Worm (Caenorhabditis elegans): ENCODE results near the gene F39E9.6.
A peak's percentile ranks its signal among the peaks of the same experiment; 100 is the strongest.

F39E9.6 gene

ce11 chrII:3267815-3268214 lies 45.5 kb downstream of the F39E9.6 start (continued):
- TF ChIP-seq T26A8.4 (GFP tag; IDR thresholded peaks at IDR 0.05) = 0 out of 2 replicates have a peak, but pooled peaks have one; percentile 26
- no peak for TF ChIP-seq nhr-28 (tag; optimal IDR thresholded peaks at IDR 0.05)
- TF ChIP-seq tra-1 (GFP tag; IDR thresholded peaks at IDR 0.05) = no peak
- no peak for TF ChIP-seq lin-29 (GFP tag; IDR thresholded peaks at IDR 0.05)
- no peak for TF ChIP-seq ztf-7 (tag; optimal IDR thresholded peaks at IDR 0.05)
- TF ChIP-seq mxl-3 (GFP tag; optimal IDR thresholded peaks at IDR 0.05) = no peak
- no peak for TF ChIP-seq daf-8 (GFP tag; IDR thresholded peaks at IDR 0.05)
- TF ChIP-seq egl-27 (tag; optimal IDR thresholded peaks at IDR 0.05) = no peak
- peak; percentile 27 for TF ChIP-seq dve-1 (tag; optimal IDR thresholded peaks at IDR 0.05; ENCODE audit: insufficient read depth)
- TF ChIP-seq ceh-44 (GFP tag; IDR thresholded peaks at IDR 0.05) = 0 out of 2 replicates have a peak, but pooled peaks have one; percentile 22
- peak in 1 of 2 experiments; percentile 55; a peak in 1 of 4 replicates for TF ChIP-seq madf-5 (GFP tag; IDR thresholded peaks at IDR 0.05)
- TF ChIP-seq mxl-2 (GFP tag; conservative IDR thresholded peaks at IDR 0.05) = no peak
- no peak for TF ChIP-seq fos-1 (tag; optimal IDR thresholded peaks at IDR 0.05)
- TF ChIP-seq lir-3 (tag; optimal IDR thresholded peaks at IDR 0.05) = no peak
- no peak for TF ChIP-seq R02D3.7 (tag; optimal IDR thresholded peaks at IDR 0.05)
- no peak for TF ChIP-seq hlh-30 (tag; optimal IDR thresholded peaks at IDR 0.05; ENCODE audit: insufficient read depth)
- peak; percentile 57; the same call in 1 of the 2 replicates for TF ChIP-seq vab-7 (GFP tag; IDR thresholded peaks at IDR 0.05)
- TF ChIP-seq lsy-2 (tag; optimal IDR thresholded peaks at IDR 0.05) = no peak
- 0 out of 2 replicates have a peak, but pooled peaks have one; percentile 61 for TF ChIP-seq egl-43 (GFP tag; IDR thresholded peaks at IDR 0.05)
- TF ChIP-seq cey-2 (tag; optimal IDR thresholded peaks at IDR 0.05; ENCODE audit: borderline replicate concordance, insufficient read depth) = no peak
- no peak for TF ChIP-seq ama-1 (optimal IDR thresholded peaks at IDR 0.05)
- no peak for TF ChIP-seq snpc-4 (tag; optimal IDR thresholded peaks at IDR 0.05)
- TF ChIP-seq unc-39 (tag; optimal IDR thresholded peaks at IDR 0.05) = no peak
- TF ChIP-seq nhr-25 (tag; optimal IDR thresholded peaks at IDR 0.05; ENCODE audit: borderline replicate concordance, insufficient read depth) = no peak
- TF ChIP-seq ceh-82 (tag; optimal IDR thresholded peaks at IDR 0.05) = no peak
- no peak for TF ChIP-seq unc-62 (GFP tag; optimal IDR thresholded peaks at IDR 0.05 in 1 of 2)
- no peak for TF ChIP-seq unc-62 (tag; optimal IDR thresholded peaks at IDR 0.05)
- 0 out of 2 replicates have a peak, but pooled peaks have one; percentile 10 for TF ChIP-seq hmg-1.1 (GFP tag; IDR thresholded peaks at IDR 0.05)
- TF ChIP-seq F37D6.2 (tag; optimal IDR thresholded peaks at IDR 0.05) = no peak
- TF ChIP-seq dmd-8 (GFP tag; IDR thresholded peaks at IDR 0.05) = 0 out of 2 replicates have a peak, but pooled peaks have one; percentile 45
- no peak for TF ChIP-seq tag-97 (GFP tag; IDR thresholded peaks at IDR 0.05)
- peak; percentile 56 for TF ChIP-seq lin-38 (GFP tag; IDR thresholded peaks at IDR 0.05)
- no peak for TF ChIP-seq nhr-42 (GFP tag; IDR thresholded peaks at IDR 0.05)
- no peak for TF ChIP-seq nhr-237 (tag; optimal IDR thresholded peaks at IDR 0.05)
- TF ChIP-seq mdl-1 (tag; optimal IDR thresholded peaks at IDR 0.05) = no peak

DNA sequence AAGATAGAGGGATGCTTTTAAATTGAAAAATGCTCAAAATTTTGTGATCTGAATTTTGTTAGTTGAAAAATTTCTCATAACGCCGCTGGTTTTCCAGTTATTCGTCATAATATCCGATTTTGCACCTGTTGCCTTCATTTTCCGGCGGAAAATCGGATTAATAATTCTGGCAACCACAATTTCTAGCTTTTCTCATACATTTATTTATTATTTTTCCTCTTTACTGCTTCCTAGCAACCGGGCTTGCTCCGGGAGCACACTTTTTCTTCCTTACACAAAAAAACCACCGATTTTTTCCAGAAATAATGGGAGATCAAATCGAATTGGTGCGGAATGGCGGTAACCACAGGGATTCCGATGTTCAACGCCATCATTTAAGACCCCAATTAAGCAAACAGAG lies 46.0 kb downstream of the F39E9.6 start, which contains the start of gene F02E11.7:
Gene F02E11.7, plus strand, starts transcription at position 301 of the 400 bp plus-strand sequence.
- TF ChIP-seq snpc-4 (tag; optimal IDR thresholded peaks at IDR 0.05) (no peak), arid-1 (GFP tag; conservative IDR thresholded peaks at IDR 0.05) (no peak), mxl-2 (GFP tag; conservative IDR thresholded peaks at IDR 0.05) (no peak), cey-2 (tag; optimal IDR thresholded peaks at IDR 0.05; ENCODE audit: borderline replicate concordance, insufficient read depth) (no peak), ama-1 (optimal IDR thresholded peaks at IDR 0.05) (no peak), unc-62 (GFP tag; optimal IDR thresholded peaks at IDR 0.05 in 1 of 2) (no peak), unc-62 (tag; optimal IDR thresholded peaks at IDR 0.05) (no peak), nhr-48 (tag; optimal IDR thresholded peaks at IDR 0.05) (no peak), mes-2 (tag; optimal IDR thresholded peaks at IDR 0.05; ENCODE audit: poor library complexity, severe bottlenecking) (no peak), F44E2.7 (GFP tag; IDR thresholded peaks at IDR 0.05) (no peak), nhr-102 (tag; optimal IDR thresholded peaks at IDR 0.05) (no peak), ztf-11 (tag; optimal IDR thresholded peaks at IDR 0.05) (no peak), spr-1 (tag; optimal IDR thresholded peaks at IDR 0.05) (no peak), zag-1 (tag; optimal IDR thresholded peaks at IDR 0.05) (no peak), nhr-28 (tag; optimal IDR thresholded peaks at IDR 0.05) (no peak), zip-11 (GFP tag; IDR thresholded peaks at IDR 0.05) (no peak), ces-1 (GFP tag; optimal IDR thresholded peaks at IDR 0.05) (no peak), ztf-7 (tag; optimal IDR thresholded peaks at IDR 0.05) (no peak), zip-2 (tag; optimal IDR thresholded peaks at IDR 0.05) (no peak), hlh-11 (tag; optimal IDR thresholded peaks at IDR 0.05) (no peak), pqm-1 (tag; optimal IDR thresholded peaks at IDR 0.05) (no peak)
